Fruit fly (Drosophila melanogaster) whole organism, embryonic: ENCODE data around the gene aop.
A peak's percentile ranks its signal among the peaks of the same experiment; 100 is the strongest.

Experiments used
- Abd-B ChIP-seq: fragments of 200-800 bp; sonication (Bioruptor generic); optimal IDR thresholded peaks from 2 replicates; lab custom pipeline; 2018; ENCODE audit warnings: missing biosample characterization, mild to moderate bottlenecking, missing genetic modification characterization, moderate library complexity
- B-H2 ChIP-seq: fragments of 200-800 bp; sonication (Bioruptor generic); optimal IDR thresholded peaks from 2 replicates; lab custom pipeline; 2018; ENCODE audit warnings: missing biosample characterization, mild to moderate bottlenecking, missing genetic modification characterization
- CG10267 ChIP-seq: fragments of 200-800 bp; sonication (Bioruptor generic); optimal IDR thresholded peaks from 2 replicates; lab custom pipeline; 2018; ENCODE audit warnings: missing biosample characterization, mild to moderate bottlenecking, missing genetic modification characterization, moderate library complexity
- CG10654 ChIP-seq: fragments of 200-800 bp; sonication (Bioruptor generic); optimal IDR thresholded peaks from 2 replicates; lab custom pipeline; 2016; ENCODE audit warnings: missing biosample characterization, missing genetic modification characterization
- CG10979 ChIP-seq: fragments of 200-800 bp; sonication (Bioruptor generic); optimal IDR thresholded peaks from 2 replicates; lab custom pipeline; 2018; ENCODE audit warnings: missing biosample characterization, mild to moderate bottlenecking, missing genetic modification characterization, moderate library complexity
- CG11085 ChIP-seq: fragments of 200-800 bp; sonication (Bioruptor generic); IDR thresholded peaks from 2 replicates; pipeline ENCODE4 v1.3.6; 2022; ENCODE audit warnings: missing biosample characterization, missing genetic modification characterization
- CG11247 ChIP-seq: fragments of 200-800 bp; sonication (Bioruptor generic); IDR thresholded peaks from 2 replicates; pipeline ENCODE4 v1.3.6; 2022; ENCODE audit warnings: missing biosample characterization, missing genetic modification characterization
- CG11723 ChIP-seq: fragments of 200-800 bp; sonication (Bioruptor generic); optimal IDR thresholded peaks from 2 replicates; lab custom pipeline; 2017; ENCODE audit warnings: missing biosample characterization, mild to moderate bottlenecking, missing genetic modification characterization
- CG1233 ChIP-seq: fragments of 200-800 bp; sonication (Bioruptor generic); optimal IDR thresholded peaks from 4 replicates; lab custom pipeline; 2018; ENCODE audit warnings: missing biosample characterization, mild to moderate bottlenecking, missing genetic modification characterization
- CG1529 ChIP-seq: fragments of 200-800 bp; sonication (Bioruptor generic); optimal IDR thresholded peaks from 3 replicates; lab custom pipeline; 2018; ENCODE audit warnings: missing biosample characterization, missing genetic modification characterization
- CG15601 ChIP-seq: fragments of 200-800 bp; sonication (Bioruptor generic); optimal IDR thresholded peaks from 3 replicates; lab custom pipeline; 2019; ENCODE audit warnings: missing biosample characterization, mild to moderate bottlenecking, missing genetic modification characterization, moderate library complexity
- CG1647 ChIP-seq: fragments of 200-800 bp; sonication (Bioruptor generic); optimal IDR thresholded peaks from 3 replicates; lab custom pipeline; 2016; ENCODE audit warnings: missing biosample characterization, missing genetic modification characterization
- CG17328 ChIP-seq: fragments of 200-800 bp; sonication (Bioruptor generic); IDR thresholded peaks from 2 replicates; pipeline ENCODE4 v1.3.6; 2022; ENCODE audit warnings: missing biosample characterization, missing genetic modification characterization
- CG17612 ChIP-seq: fragments of 200-800 bp; sonication (Bioruptor generic); IDR thresholded peaks from 2 replicates; pipeline ENCODE4 v1.3.6; 2022; ENCODE audit warnings: missing biosample characterization, missing genetic modification characterization
- CG1832 ChIP-seq: fragments of 200-800 bp; sonication (Bioruptor generic); optimal IDR thresholded peaks from 2 replicates; lab custom pipeline; 2017; ENCODE audit warnings: missing biosample characterization, mild to moderate bottlenecking, missing genetic modification characterization, inconsistent platforms
- CG31224 ChIP-seq: fragments of 200-800 bp; sonication (Bioruptor generic); IDR thresholded peaks from 2 replicates; pipeline ENCODE4 v1.3.6; 2022; ENCODE audit warnings: missing biosample characterization, missing genetic modification characterization
- CG4424 ChIP-seq: fragments of 200-800 bp; sonication (Bioruptor generic); optimal IDR thresholded peaks from 3 replicates; lab custom pipeline; 2016; ENCODE audit warnings: missing biosample characterization, missing genetic modification characterization
- CG4617 ChIP-seq: fragments of 200-800 bp; sonication (Bioruptor generic); optimal IDR thresholded peaks from 3 replicates; lab custom pipeline; 2016; ENCODE audit warnings: missing biosample characterization, missing genetic modification characterization, borderline replicate concordance
- CG6254 ChIP-seq: fragments of 200-800 bp; sonication (Bioruptor generic); optimal IDR thresholded peaks from 3 replicates; lab custom pipeline; 2017; ENCODE audit warnings: mild to moderate bottlenecking, missing biosample characterization, missing genetic modification reagents, missing genetic modification characterization
- CG6689 ChIP-seq: fragments of 200-800 bp; sonication (Bioruptor generic); IDR thresholded peaks from 2 replicates; pipeline ENCODE4 v1.3.6; 2022; ENCODE audit warnings: missing biosample characterization, missing genetic modification characterization
- CG9727 ChIP-seq: fragments of 200-800 bp; sonication (Bioruptor generic); optimal IDR thresholded peaks from 3 replicates; lab custom pipeline; 2017; ENCODE audit warnings: missing biosample characterization, mild to moderate bottlenecking, missing genetic modification characterization
- D ChIP-seq, 2 experiments: fragments of 200-800 bp in 1 of 2; fragments of >200 bp in 1 of 2; sonication (Bioruptor generic) in 1 of 2; optimal IDR thresholded peaks; 2 replicates in 1 of 2; 3 replicates in 1 of 2; lab custom pipeline; 2017; ENCODE audit warnings: mild to moderate bottlenecking in 1 of 2, missing biosample characterization in 1 of 2, missing genetic modification characterization in 1 of 2, missing genetic modification reagents in 1 of 2
- Doc2 ChIP-seq: fragments of 200-800 bp; sonication (Bioruptor generic); IDR thresholded peaks from 2 replicates; pipeline ENCODE4 v1.3.6; 2022; ENCODE audit warnings: missing biosample characterization, missing genetic modification characterization
- Drgx ChIP-seq: fragments of 200-800 bp; sonication (Bioruptor generic); IDR thresholded peaks from 2 replicates; pipeline ENCODE4 v1.3.6; 2022; ENCODE audit warnings: missing biosample characterization, missing genetic modification characterization
- Hmx ChIP-seq: fragments of 200-800 bp; sonication (Bioruptor generic); optimal IDR thresholded peaks from 2 replicates; lab custom pipeline; 2016; ENCODE audit warnings: missing biosample characterization, missing genetic modification characterization
- Mad ChIP-seq: fragments of 200-800 bp; sonication (Bioruptor generic); optimal IDR thresholded peaks from 2 replicates; lab custom pipeline; 2016; ENCODE audit warnings: missing biosample characterization, missing genetic modification characterization
- Mrtf ChIP-seq: fragments of 200-800 bp; sonication (Bioruptor generic); IDR thresholded peaks from 3 replicates; pipeline ENCODE4 v1.3.6; 2022; ENCODE audit warnings: missing biosample characterization, missing genetic modification characterization
- Six4 ChIP-seq: fragments of 200-800 bp; sonication (Bioruptor generic); optimal IDR thresholded peaks from 2 replicates; lab custom pipeline; 2016; ENCODE audit warnings: missing biosample characterization, missing genetic modification characterization
- Usf ChIP-seq: fragments of 200-800 bp; sonication (Bioruptor generic); optimal IDR thresholded peaks from 2 replicates; lab custom pipeline; 2017; ENCODE audit warnings: missing genotype, missing biosample characterization, missing genetic modification characterization
- ab ChIP-seq: fragments of 200-800 bp; sonication (Bioruptor generic); optimal IDR thresholded peaks from 2 replicates; lab custom pipeline; 2016; ENCODE audit warnings: missing biosample characterization, missing genetic modification characterization
- ato ChIP-seq: fragments of 200-800 bp; sonication (Bioruptor generic); IDR thresholded peaks from 2 replicates; pipeline ENCODE4 v1.3.6; 2022; ENCODE audit warnings: missing biosample characterization, missing genetic modification characterization; ENCODE audit not compliant: partially characterized antibody
- croc ChIP-seq: fragments of 200-800 bp; sonication (Bioruptor generic); conservative IDR thresholded peaks from 3 replicates; pipeline ENCODE4 v1.3.6; 2022; ENCODE audit warnings: missing biosample characterization, missing genetic modification characterization
- crp ChIP-seq, 2 experiments: fragments of 200-800 bp; sonication (Bioruptor generic); optimal IDR thresholded peaks; 2 replicates in 1 of 2; 3 replicates in 1 of 2; lab custom pipeline; 2017; ENCODE audit warnings: missing biosample characterization in 2 of 2, missing genetic modification characterization in 2 of 2, mild to moderate bottlenecking in 1 of 2, moderate library complexity in 1 of 2
- ems ChIP-seq: fragments of 200-800 bp; sonication (Bioruptor generic); optimal IDR thresholded peaks from 3 replicates; lab custom pipeline; 2016; ENCODE audit warnings: missing biosample characterization, missing genetic modification characterization
- esg ChIP-seq: fragments of 200-800 bp; sonication (Bioruptor generic); conservative IDR thresholded peaks from 2 replicates; pipeline ENCODE4 v1.3.6; 2022; ENCODE audit warnings: missing biosample characterization, missing genetic modification characterization
- eyg ChIP-seq: fragments of 200-800 bp; sonication (Bioruptor generic); optimal IDR thresholded peaks from 3 replicates; lab custom pipeline; 2016; ENCODE audit warnings: missing biosample characterization, missing genetic modification characterization
- gcm ChIP-seq: fragments of 200-800 bp; sonication (Bioruptor generic); optimal IDR thresholded peaks from 2 replicates; lab custom pipeline; 2019; ENCODE audit warnings: missing biosample characterization, mild to moderate bottlenecking, missing genetic modification characterization, moderate library complexity
- her ChIP-seq: fragments of 200-800 bp; sonication (Bioruptor generic); optimal IDR thresholded peaks from 2 replicates; lab custom pipeline; 2016; ENCODE audit warnings: missing biosample characterization, missing genetic modification characterization
- hth ChIP-seq: fragments of >200 bp; optimal IDR thresholded peaks from 2 replicates; lab custom pipeline; 2017; ENCODE audit warnings: inconsistent platforms
- lmd ChIP-seq: fragments of 200-800 bp; sonication (Bioruptor generic); IDR thresholded peaks from 2 replicates; pipeline ENCODE4 v1.3.6; 2022; ENCODE audit warnings: missing biosample characterization, missing genetic modification characterization
- mirr ChIP-seq: fragments of 200-800 bp; sonication (Bioruptor generic); optimal IDR thresholded peaks from 3 replicates; lab custom pipeline; 2018; ENCODE audit warnings: missing biosample characterization, mild to moderate bottlenecking, missing genetic modification characterization
- p53 ChIP-seq: fragments of 200-800 bp; sonication (Bioruptor generic); optimal IDR thresholded peaks from 2 replicates; lab custom pipeline; 2016; ENCODE audit warnings: missing biosample characterization, missing genetic modification characterization
- pita ChIP-seq: fragments of 200-800 bp; sonication (Bioruptor generic); optimal IDR thresholded peaks from 2 replicates; lab custom pipeline; 2017; ENCODE audit warnings: missing biosample characterization, mild to moderate bottlenecking, missing genetic modification characterization
- pros ChIP-seq: fragments of 200-800 bp; sonication (Bioruptor generic); optimal IDR thresholded peaks from 3 replicates; lab custom pipeline; 2019; ENCODE audit warnings: missing biosample characterization, mild to moderate bottlenecking, missing genetic modification characterization, moderate library complexity
- sd ChIP-seq: fragments of 200-800 bp; sonication (Bioruptor generic); optimal IDR thresholded peaks from 3 replicates; lab custom pipeline; 2018; ENCODE audit warnings: missing biosample characterization, mild to moderate bottlenecking, missing genetic modification characterization, moderate library complexity
- sens-2 ChIP-seq: fragments of 200-800 bp; sonication (Bioruptor generic); IDR thresholded peaks from 2 replicates; pipeline ENCODE4 v1.3.6; 2022; ENCODE audit warnings: missing biosample characterization, missing genetic modification characterization
- sisA ChIP-seq: fragments of 200-800 bp; sonication (Bioruptor generic); IDR thresholded peaks from 2 replicates; pipeline ENCODE4 v1.3.6; 2022; ENCODE audit warnings: missing biosample characterization, missing genetic modification characterization
- tgo ChIP-seq: fragments of 200-800 bp; sonication (Bioruptor generic); IDR thresholded peaks from 3 replicates; pipeline ENCODE4 v1.3.6; 2022; ENCODE audit warnings: missing biosample characterization, missing genetic modification characterization

The aop gene

dm6 chr2L:2226259-2227121 lies 47.9 kb upstream of the aop start, which contains the start of the genes CG15387 and sau (continued):
- peak; percentile 87 for TF ChIP-seq ems (GFP tag; lab: Kevin White, UChicago)
- peak; percentile 78 for TF ChIP-seq CG11247 (GFP tag; lab: Robert Waterston, UW)
- TF ChIP-seq Abd-B, result peak; percentile 82
- TF ChIP-seq CG1529 (GFP tag; lab: Kevin White, UChicago), result peak; percentile 65
- TF ChIP-seq CG17328, result peak; percentile 76
- TF ChIP-seq CG11723 (GFP tag; lab: Kevin White, UChicago), result peak; percentile 73
- no peak for TF ChIP-seq ab (GFP tag; lab: Kevin White, UChicago)
- 0 out of 2 replicates have a peak, but pooled peaks have one; percentile 35 for TF ChIP-seq CG17612 (GFP tag; lab: Robert Waterston, UW)
- peak; percentile 82 for TF ChIP-seq CG1233 (GFP tag; lab: Kevin White, UChicago)
- TF ChIP-seq mirr, result peak; percentile 81
- peak; percentile 83 for TF ChIP-seq sisA (GFP tag; lab: Robert Waterston, UW)
- TF ChIP-seq CG6689 (GFP tag; lab: Robert Waterston, UW), result peak; percentile 83
- no peak for TF ChIP-seq CG1832 (GFP tag; lab: Kevin White, UChicago)
- peak in 1 of 2 experiments; percentile 59 for TF ChIP-seq crp (GFP tag; optimal IDR thresholded peaks at IDR 0.05; lab: Kevin White, UChicago)
- TF ChIP-seq p53 (GFP tag; lab: Kevin White, UChicago), result peak; percentile 74
- peak; percentile 88 for TF ChIP-seq Mad (GFP tag; lab: Kevin White, UChicago)
- peak; percentile 99 for TF ChIP-seq CG10267 (tag; lab: Kevin White, UChicago)
- peak; percentile 82 for TF ChIP-seq lmd (GFP tag; lab: Robert Waterston, UW)
- no peak for TF ChIP-seq D (optimal IDR thresholded peaks at IDR 0.05; lab: Kevin White, UChicago)
- TF ChIP-seq D (GFP tag; optimal IDR thresholded peaks at IDR 0.05; lab: Kevin White, UChicago), result peak; percentile 67
- peak; percentile 71 for TF ChIP-seq esg (GFP tag; lab: Robert Waterston, UW)
- peak; percentile 81 for TF ChIP-seq Six4
- peak; percentile 77 for TF ChIP-seq CG10979 (tag; lab: Kevin White, UChicago)
- no peak for TF ChIP-seq sens-2
- peak; percentile 68 for TF ChIP-seq gcm (GFP tag; lab: Kevin White, UChicago)
- TF ChIP-seq eyg, result peak; percentile 82
- TF ChIP-seq Doc2 (GFP tag; lab: Robert Waterston, UW), result no peak
- TF ChIP-seq hth (lab: Kevin White, UChicago), result no peak
- peak; percentile 65 for TF ChIP-seq Drgx (GFP tag; lab: Robert Waterston, UW)
- no peak for TF ChIP-seq CG6254 (GFP tag; lab: Kevin White, UChicago)
- TF ChIP-seq CG4617, result peak; percentile 94
- TF ChIP-seq CG11085 (GFP tag; lab: Robert Waterston, UW), result peak; percentile 76
- peak; percentile 90 for TF ChIP-seq CG4424 (GFP tag; lab: Kevin White, UChicago)
- peak; percentile 64 for TF ChIP-seq Usf (GFP tag; lab: Kevin White, UChicago)
- TF ChIP-seq CG10654 (GFP tag; lab: Kevin White, UChicago), result peak; percentile 87
- TF ChIP-seq croc (GFP tag; lab: Robert Waterston, UW), result peak; percentile 65
- no peak for TF ChIP-seq pros (GFP tag; lab: Kevin White, UChicago)
- peak; percentile 72 for TF ChIP-seq ato (GFP tag; lab: Robert Waterston, UW)
- TF ChIP-seq Hmx (GFP tag; lab: Kevin White, UChicago), result peak; percentile 77
- peak; percentile 94 for TF ChIP-seq B-H2 (GFP tag; lab: Kevin White, UChicago)
- TF ChIP-seq Mrtf (GFP tag; lab: Robert Waterston, UW), result peak; percentile 70; the same call in 2 of the 3 replicates
- TF ChIP-seq sd (tag; lab: Kevin White, UChicago), result peak; percentile 68
- TF ChIP-seq her (GFP tag; lab: Kevin White, UChicago), result peak; percentile 83
- no peak for TF ChIP-seq pita
- peak; percentile 79 for TF ChIP-seq CG31224 (GFP tag; lab: Robert Waterston, UW)
- TF ChIP-seq tgo, result peak; percentile 86
- peak; percentile 91 for TF ChIP-seq CG9727 (GFP tag; lab: Kevin White, UChicago)
- TF ChIP-seq CG1647 (GFP tag; lab: Kevin White, UChicago), result peak; percentile 72
- TF ChIP-seq CG15601 (tag; lab: Kevin White, UChicago), result peak; percentile 72
